Fruit fly (Drosophila melanogaster): Measurements from ENCODE around the gene Vps16B.

The Vps16B gene

dm6 chr3R:29802753-29803313 is 13.4 kb downstream of the Vps16B start, which contains the start of the genes Etfb and CG7789 (continued):
- TF ChIP-seq E2f1 (GFP tag; IDR thresholded peaks at IDR 0.05) (peak; percentile 73), HLHmδ (GFP tag; optimal IDR thresholded peaks at IDR 0.05) (no peak), ci (GFP tag; IDR thresholded peaks at IDR 0.05) (peak; percentile 88), CG16813 (GFP tag; IDR thresholded peaks at IDR 0.05; ENCODE audit: partially characterized antibody) (peak; percentile 82), schlank (tag; optimal IDR thresholded peaks at IDR 0.05) (peak; percentile 72), tap (tag; optimal IDR thresholded peaks at IDR 0.05) (no peak), CG7556 (GFP tag; optimal IDR thresholded peaks at IDR 0.05) (no peak), gce (GFP tag; IDR thresholded peaks at IDR 0.05) (no peak), CG31441 (GFP tag; IDR thresholded peaks at IDR 0.05) (no peak), MESR4 (GFP tag; optimal IDR thresholded peaks at IDR 0.05) (peak; percentile 64), CG2199 (GFP tag; IDR thresholded peaks at IDR 0.05) (no peak), Ets65A (GFP tag) (peak; percentile 95), PHDP (tag; optimal IDR thresholded peaks at IDR 0.05) (no peak), p53 (GFP tag; optimal IDR thresholded peaks at IDR 0.05) (no peak), CG7745 (tag; optimal IDR thresholded peaks at IDR 0.05) (no peak), sna (GFP tag; IDR thresholded peaks at IDR 0.05; ENCODE audit: partially characterized antibody) (peak; percentile 78), Bteb2 (GFP tag; optimal IDR thresholded peaks at IDR 0.05) (peak; percentile 59), CG15011 (GFP tag; optimal IDR thresholded peaks at IDR 0.05) (no peak), CG18476 (GFP tag; optimal IDR thresholded peaks at IDR 0.05) (peak; percentile 17), Ada2b (GFP tag; IDR thresholded peaks at IDR 0.05) (peak; percentile 73), Drgx (GFP tag; IDR thresholded peaks at IDR 0.05) (peak; percentile 92), CG11695 (GFP tag; IDR thresholded peaks at IDR 0.05) (peak; percentile 80), CG3281 (GFP tag; optimal IDR thresholded peaks at IDR 0.05) (no peak), CG11085 (GFP tag; IDR thresholded peaks at IDR 0.05) (peak; percentile 74; the same call in 1 of the 2 replicates), Rx (GFP tag; IDR thresholded peaks at IDR 0.05) (peak; percentile 48; the same call in 1 of the 2 replicates), rib (GFP tag; IDR thresholded peaks at IDR 0.05) (peak; percentile 75), dm (GFP tag; optimal IDR thresholded peaks at IDR 0.05) (peak; percentile 72), fd102C (GFP tag; optimal IDR thresholded peaks at IDR 0.05) (no peak), CG11398 (GFP tag; optimal IDR thresholded peaks at IDR 0.05) (peak; percentile 58), CG9876 (GFP tag; optimal IDR thresholded peaks at IDR 0.05) (peak; percentile 37), CG8924 (tag; optimal IDR thresholded peaks at IDR 0.05) (peak; percentile 36), CG18764 (GFP tag; optimal IDR thresholded peaks at IDR 0.05) (peak; percentile 11), sob (GFP tag; IDR thresholded peaks at IDR 0.05) (peak; percentile 87), CG2889 (GFP tag; IDR thresholded peaks at IDR 0.05) (peak; percentile 54; the same call in 1 of the 3 replicates), Lim3 (GFP tag; IDR thresholded peaks at IDR 0.05) (no peak), Asciz (GFP tag; optimal IDR thresholded peaks at IDR 0.05) (no peak), scrt (GFP tag; optimal IDR thresholded peaks at IDR 0.05) (peak; percentile 81), sug (tag; optimal IDR thresholded peaks at IDR 0.05) (no peak), Dp (GFP tag; optimal IDR thresholded peaks at IDR 0.05) (peak; percentile 56), Neu2 (GFP tag; optimal IDR thresholded peaks at IDR 0.05; ENCODE audit: borderline replicate concordance) (no peak), CG18262 (tag; optimal IDR thresholded peaks at IDR 0.05) (no peak)

dm6 chr3R:29799681-29800028 is 16.6 kb downstream of the Vps16B start:
- no peak for TF ChIP-seq D19B (GFP tag; optimal IDR thresholded peaks at IDR 0.05)
- peak; percentile 20 for TF ChIP-seq CG14710 (tag; optimal IDR thresholded peaks at IDR 0.05)
- TF ChIP-seq E2f2 (GFP tag; IDR thresholded peaks at IDR 0.05): 0 out of 2 replicates have a peak, but pooled peaks have one; percentile 5
- TF ChIP-seq Dbx (GFP tag; IDR thresholded peaks at IDR 0.05): 0 out of 3 replicates have a peak, but pooled peaks have one; percentile 4
- TF ChIP-seq slp2 (GFP tag; optimal IDR thresholded peaks at IDR 0.05): no peak
- peak; percentile 17 for TF ChIP-seq Med (GFP tag)
- peak; percentile 56 for TF ChIP-seq CG4617 (GFP tag; optimal IDR thresholded peaks at IDR 0.05; ENCODE audit: borderline replicate concordance)
- no peak for TF ChIP-seq grn (GFP tag; optimal IDR thresholded peaks at IDR 0.05)
- no peak for TF ChIP-seq Kr (GFP tag; optimal IDR thresholded peaks at IDR 0.05)
- peak; percentile 67 for TF ChIP-seq MESR4 (GFP tag; optimal IDR thresholded peaks at IDR 0.05)
- TF ChIP-seq kay (GFP tag; optimal IDR thresholded peaks at IDR 0.05): peak; percentile 13

Data from whole organism, embryonic.